Fruit fly (Drosophila melanogaster): Measurements from ENCODE around the gene Flad2.

Flad2 gene

DNA sequence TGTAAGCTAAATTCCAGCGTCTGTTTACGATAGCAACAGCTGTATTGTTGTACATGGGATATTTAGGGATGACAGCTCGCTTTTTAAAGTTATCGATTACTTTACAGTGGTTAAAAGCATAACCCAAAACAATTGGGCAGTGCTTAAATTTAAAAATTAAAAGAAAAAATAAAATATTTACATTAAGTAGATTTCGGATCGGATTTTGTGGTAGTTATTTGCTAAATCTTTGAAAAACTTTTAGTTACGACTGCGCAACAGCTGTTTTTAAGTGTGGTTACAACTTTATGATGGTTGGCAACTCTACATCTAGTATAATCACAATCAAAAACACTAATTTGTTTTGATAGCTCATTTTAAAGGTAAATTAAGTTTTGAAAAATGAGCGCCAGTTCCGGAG is 25.1 kb upstream of the Flad2 start, which contains the start of the genes Ing5 and CG7099 (continued):
- TF ChIP-seq PHDP (tag; optimal IDR thresholded peaks at IDR 0.05), result peak; percentile 96
- no peak for TF ChIP-seq Dfd (GFP tag; optimal IDR thresholded peaks at IDR 0.05)
- peak; percentile 98 for TF ChIP-seq CG1602 (GFP tag; optimal IDR thresholded peaks at IDR 0.05)
- peak; percentile 97 for TF ChIP-seq phol (tag; optimal IDR thresholded peaks at IDR 0.05)
- TF ChIP-seq CG7271 (tag; optimal IDR thresholded peaks at IDR 0.05), result peak; percentile 89
- TF ChIP-seq CG7357 (GFP tag; IDR thresholded peaks at IDR 0.05), result peak; percentile 89
- TF ChIP-seq sug (tag; optimal IDR thresholded peaks at IDR 0.05), result peak; percentile 96
- TF ChIP-seq H2.0 (GFP tag; IDR thresholded peaks at IDR 0.05), result peak; percentile 96
- no peak for TF ChIP-seq sc (optimal IDR thresholded peaks at IDR 0.05)
- peak; percentile 93 for TF ChIP-seq sc (GFP tag; optimal IDR thresholded peaks at IDR 0.05)
- peak; percentile 96 for TF ChIP-seq CG2678 (tag; optimal IDR thresholded peaks at IDR 0.05)
- no peak for TF ChIP-seq hth (optimal IDR thresholded peaks at IDR 0.05)
- peak; percentile 94 for TF ChIP-seq CG4820 (GFP tag; optimal IDR thresholded peaks at IDR 0.05)
- TF ChIP-seq CoRest (tag; optimal IDR thresholded peaks at IDR 0.05), result peak; percentile 98
- no peak for TF ChIP-seq fru (optimal IDR thresholded peaks at IDR 0.05)
- peak; percentile 96 for TF ChIP-seq CG6689 (GFP tag; IDR thresholded peaks at IDR 0.05)
- TF ChIP-seq so (GFP tag; IDR thresholded peaks at IDR 0.05), result peak; percentile 94
- peak; percentile 94 for TF ChIP-seq CG3726 (GFP tag; IDR thresholded peaks at IDR 0.05)
- TF ChIP-seq esg (GFP tag; conservative IDR thresholded peaks at IDR 0.05), result peak; percentile 94
- TF ChIP-seq CG1832 (GFP tag; optimal IDR thresholded peaks at IDR 0.05), result no peak
- peak; percentile 54 for TF ChIP-seq CG7745 (tag; optimal IDR thresholded peaks at IDR 0.05)
- peak; percentile 73 for TF ChIP-seq CG12236 (GFP tag; optimal IDR thresholded peaks at IDR 0.05)
- TF ChIP-seq Six4 (GFP tag; optimal IDR thresholded peaks at IDR 0.05), result peak; percentile 93
- TF ChIP-seq CG15514 (GFP tag; optimal IDR thresholded peaks at IDR 0.05), result peak; percentile 92
- peak; percentile 94 for TF ChIP-seq CG2199 (GFP tag; IDR thresholded peaks at IDR 0.05)
- peak; percentile 91 for TF ChIP-seq NC2β (GFP tag; optimal IDR thresholded peaks at IDR 0.05)
- TF ChIP-seq ato (GFP tag; IDR thresholded peaks at IDR 0.05; ENCODE audit: partially characterized antibody), result 0 out of 2 replicates have a peak, but pooled peaks have one; percentile 23
- TF ChIP-seq trh (GFP tag; optimal IDR thresholded peaks at IDR 0.05), result peak; percentile 92
- peak; percentile 95 for TF ChIP-seq HHEX (GFP tag; optimal IDR thresholded peaks at IDR 0.05)
- TF ChIP-seq CG10959 (GFP tag; IDR thresholded peaks at IDR 0.05), result peak; percentile 94
- peak; percentile 99 for TF ChIP-seq Xbp1 (GFP tag; optimal IDR thresholded peaks at IDR 0.05)
- peak; percentile 98 for TF ChIP-seq CG14441 (GFP tag; IDR thresholded peaks at IDR 0.05)
- peak; percentile 91 for TF ChIP-seq CG10267 (tag; optimal IDR thresholded peaks at IDR 0.05)
- TF ChIP-seq CG12071 (GFP tag; optimal IDR thresholded peaks at IDR 0.05), result no peak
- peak; percentile 96 for TF ChIP-seq CG11085 (GFP tag; IDR thresholded peaks at IDR 0.05)
- peak; percentile 98 for TF ChIP-seq Ets65A (GFP tag)
- peak; percentile 87 for TF ChIP-seq aop (GFP tag; IDR thresholded peaks at IDR 0.05)
- peak; percentile 60 for TF ChIP-seq HmgD (GFP tag; optimal IDR thresholded peaks at IDR 0.05)
- 0 out of 2 replicates have a peak, but pooled peaks have one; percentile 48 for TF ChIP-seq CG42726 (GFP tag; IDR thresholded peaks at IDR 0.05; ENCODE audit: partially characterized antibody)
- TF ChIP-seq CG15601 (tag; optimal IDR thresholded peaks at IDR 0.05), result peak; percentile 94
- peak; percentile 96 for TF ChIP-seq B-H2 (GFP tag; optimal IDR thresholded peaks at IDR 0.05)
- peak; percentile 98 for TF ChIP-seq CG31441 (GFP tag; IDR thresholded peaks at IDR 0.05)
- TF ChIP-seq nerfin-2 (GFP tag; IDR thresholded peaks at IDR 0.05; ENCODE audit: partially characterized antibody), result peak; percentile 71
- peak; percentile 81 for TF ChIP-seq E2f2 (GFP tag; IDR thresholded peaks at IDR 0.05)
- peak; percentile 79 for TF ChIP-seq Gsc (GFP tag; IDR thresholded peaks at IDR 0.05)
- peak; percentile 53 for TF ChIP-seq TFAM (GFP tag; optimal IDR thresholded peaks at IDR 0.05)
- TF ChIP-seq hb (GFP tag; IDR thresholded peaks at IDR 0.05; ENCODE audit: partially characterized antibody), result peak; percentile 76; the same call in 2 of the 3 replicates
- TF ChIP-seq CG16779 (GFP tag; IDR thresholded peaks at IDR 0.05), result peak; percentile 95
- TF ChIP-seq Rfx (GFP tag; IDR thresholded peaks at IDR 0.05), result peak; percentile 98
- peak; percentile 61 for TF ChIP-seq CG3163 (GFP tag; optimal IDR thresholded peaks at IDR 0.05)
- TF ChIP-seq CG9797 (GFP tag; optimal IDR thresholded peaks at IDR 0.05), result peak; percentile 22
- TF ChIP-seq gce (GFP tag; IDR thresholded peaks at IDR 0.05), result peak; percentile 90

Measured in whole organism, embryonic.